Worm (Caenorhabditis elegans) whole organism, L4 larva: Measurements from ENCODE around the gene cyn-13.

Experiments used
- D1046.2 ChIP-seq: fragments of 200-800 bp; sonication (Bioruptor generic); IDR thresholded peaks from 2 replicates; pipeline ENCODE4 v1.3.6; 2022; ENCODE audit warnings: missing genetic modification characterization, missing compliant biosample characterization
- F10B5.3 ChIP-seq: sonication (generic microtip); optimal IDR thresholded peaks from 2 replicates; lab custom pipeline; 2016; ENCODE audit warnings: mild to moderate bottlenecking, missing genetic modification characterization, missing compliant biosample characterization
- R02D3.7 ChIP-seq: fragments of 150-350 bp; sonication (generic microtip); optimal IDR thresholded peaks from 3 replicates; lab custom pipeline; 2014; ENCODE audit warnings: missing biosample characterization, missing genetic modification characterization
- T26A8.4 ChIP-seq: fragments of 200-800 bp; sonication (Bioruptor generic); IDR thresholded peaks from 2 replicates; pipeline ENCODE4 v1.3.6; 2022; ENCODE audit warnings: missing genetic modification characterization, missing compliant biosample characterization
- aha-1 ChIP-seq: fragments of 150-350 bp; peaks from one replicate; lab custom pipeline; 2014; ENCODE audit warnings: missing biosample characterization, missing genetic modification characterization
- ama-1 ChIP-seq: fragments of 150-350 bp; optimal IDR thresholded peaks from 2 replicates; lab custom pipeline; 2014; ENCODE audit warnings: inconsistent platforms, mixed read lengths
- ceh-20 ChIP-seq: fragments of 200-800 bp; sonication (Bioruptor generic); IDR thresholded peaks from 2 replicates; pipeline ENCODE4 v1.3.6; 2022; ENCODE audit warnings: missing genetic modification reagents, missing genetic modification characterization, missing compliant biosample characterization
- cey-2 ChIP-seq: sonication (generic microtip); optimal IDR thresholded peaks from 3 replicates; lab custom pipeline; 2017; ENCODE audit warnings: missing genetic modification characterization, mild to moderate bottlenecking, missing compliant biosample characterization, antibody characterized with exemption, borderline replicate concordance; ENCODE audit not compliant: insufficient read depth
- dmd-8 ChIP-seq: fragments of 200-800 bp; sonication (Bioruptor generic); IDR thresholded peaks from 2 replicates; pipeline ENCODE4 v1.3.6; 2022; ENCODE audit warnings: missing genetic modification characterization, missing compliant biosample characterization
- dmd-9 ChIP-seq: fragments of 200-800 bp; sonication (Bioruptor generic); IDR thresholded peaks from 2 replicates; pipeline ENCODE4 v1.3.6; 2022; ENCODE audit warnings: missing genetic modification reagents, missing genetic modification characterization, missing compliant biosample characterization
- dpl-1 ChIP-seq: fragments of 150-350 bp; optimal IDR thresholded peaks from 2 replicates; lab custom pipeline; 2014; ENCODE audit warnings: missing biosample characterization, missing genetic modification reagents, missing genetic modification characterization
- hlh-11 ChIP-seq: fragments of 200-800 bp; sonication (Bioruptor generic); optimal IDR thresholded peaks from 2 replicates; lab custom pipeline; 2018; ENCODE audit warnings: mild to moderate bottlenecking, missing genetic modification characterization, missing compliant biosample characterization
- hmg-1.1 ChIP-seq: fragments of 200-800 bp; sonication (Bioruptor generic); IDR thresholded peaks from 2 replicates; pipeline ENCODE4 v1.3.6; 2022; ENCODE audit warnings: missing genetic modification reagents, missing genetic modification characterization, missing compliant biosample characterization
- lin-13 ChIP-seq: fragments of 150-350 bp; optimal IDR thresholded peaks from 2 replicates; lab custom pipeline; 2014; ENCODE audit warnings: missing biosample characterization, missing genetic modification reagents, missing genetic modification characterization
- madf-5 ChIP-seq, 2 experiments: fragments of 200-800 bp; sonication (Bioruptor generic); IDR thresholded peaks; 2 replicates each; pipeline ENCODE4 v1.3.6; 2022; ENCODE audit warnings: missing compliant biosample characterization in 2 of 2, missing genetic modification characterization in 2 of 2
- madf-9 ChIP-seq: fragments of 200-800 bp; sonication (Bioruptor generic); conservative IDR thresholded peaks from 2 replicates; pipeline ENCODE4 v1.3.6; 2022; ENCODE audit warnings: missing genetic modification reagents, missing genetic modification characterization, missing compliant biosample characterization
- mdl-1 ChIP-seq, 2 experiments: fragments of 150-350 bp in 1 of 2; sonication (generic microtip) in 1 of 2; optimal IDR thresholded peaks; 2 replicates each; lab custom pipeline; 2014 to 2017; ENCODE audit warnings: missing biosample characterization in 2 of 2, missing genetic modification characterization in 2 of 2
- mep-1 ChIP-seq: fragments of 150-350 bp; sonication (generic microtip); optimal IDR thresholded peaks from 3 replicates; lab custom pipeline; 2014; ENCODE audit warnings: missing biosample characterization, missing genetic modification characterization
- mes-2 ChIP-seq: sonication (generic microtip); optimal IDR thresholded peaks from 2 replicates; lab custom pipeline; 2016; ENCODE audit warnings: missing genotype, mild to moderate bottlenecking, missing genetic modification characterization, missing compliant biosample characterization; ENCODE audit not compliant: poor library complexity, severe bottlenecking
- mxl-2 ChIP-seq: fragments of 200-800 bp; sonication (Bioruptor generic); conservative IDR thresholded peaks from 2 replicates; pipeline ENCODE4 v1.3.6; 2022; ENCODE audit warnings: missing genetic modification reagents, missing genetic modification characterization, missing compliant biosample characterization
- nhr-10 ChIP-seq: fragments of 150-350 bp; optimal IDR thresholded peaks from 2 replicates; lab custom pipeline; 2014; ENCODE audit warnings: missing biosample characterization, missing genetic modification characterization
- nhr-102 ChIP-seq: sonication (generic microtip); optimal IDR thresholded peaks from 2 replicates; lab custom pipeline; 2016; ENCODE audit warnings: mild to moderate bottlenecking, missing genetic modification characterization, moderate library complexity, missing compliant biosample characterization
- set-16 ChIP-seq: fragments of 200-800 bp; sonication (Bioruptor generic); IDR thresholded peaks from 2 replicates; pipeline ENCODE4 v1.3.6; 2022; ENCODE audit warnings: missing genetic modification reagents, missing genetic modification characterization, missing compliant biosample characterization
- snpc-1.2 ChIP-seq: fragments of 200-800 bp; sonication (Bioruptor generic); IDR thresholded peaks from 2 replicates; pipeline ENCODE4 v1.3.6; 2022; ENCODE audit warnings: missing genetic modification reagents, missing genetic modification characterization, missing compliant biosample characterization
- tra-1 ChIP-seq: fragments of 200-800 bp; sonication (Bioruptor generic); IDR thresholded peaks from 2 replicates; pipeline ENCODE4 v1.3.6; 2022; ENCODE audit warnings: missing genetic modification reagents, missing genetic modification characterization, missing compliant biosample characterization
- unc-62 ChIP-seq, 3 experiments: fragments of 150-350 bp in 1 of 3; sonication (generic microtip); optimal IDR thresholded peaks in 2 of 3; peaks in 1 of 3; 1 replicate in 1 of 3; 2 replicates in 2 of 3; lab custom pipeline; 2014 to 2017; ENCODE audit warnings: missing biosample characterization in 3 of 3, missing genetic modification characterization in 3 of 3, missing genetic modification reagents in 3 of 3, missing genotype in 1 of 3
- vab-7 ChIP-seq: fragments of 200-800 bp; sonication (Bioruptor generic); IDR thresholded peaks from 2 replicates; pipeline ENCODE4 v1.3.6; 2022; ENCODE audit warnings: missing genetic modification reagents, missing genetic modification characterization, missing compliant biosample characterization
- zip-11 ChIP-seq: fragments of 200-800 bp; sonication (Bioruptor generic); IDR thresholded peaks from 2 replicates; pipeline ENCODE4 v1.3.6; 2022; ENCODE audit warnings: missing genetic modification characterization, missing compliant biosample characterization

The cyn-13 gene

ce11 chrIV:17127224-17127623, 10.8 kb upstream of the cyn-13 start:
- TF ChIP-seq snpc-1.2 (GFP tag; lab: Robert Waterston, UW) (peak; percentile 68), D1046.2 (GFP tag; lab: Robert Waterston, UW) (0 out of 2 replicates have a peak, but pooled peaks have one; percentile 16)

DNA sequence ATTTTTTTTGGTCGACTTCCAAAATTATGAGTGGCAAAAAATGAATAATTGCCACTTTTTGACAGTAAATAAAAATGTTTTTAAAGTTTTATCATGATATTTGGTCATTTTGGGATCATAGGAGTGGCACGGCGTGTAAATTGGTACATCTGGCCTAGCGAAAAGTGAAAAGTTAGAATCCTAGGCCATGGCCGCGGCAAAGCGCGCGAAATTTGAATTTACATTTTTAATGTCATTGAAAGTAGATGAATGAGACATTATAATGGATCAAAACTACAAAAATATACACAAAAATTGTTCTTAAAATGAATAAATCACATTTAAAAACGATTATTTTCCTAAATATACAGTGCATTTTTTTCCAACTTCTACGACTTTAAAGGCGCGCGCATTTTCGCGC, 10.1 kb upstream of the cyn-13 start:
- TF ChIP-seq mdl-1 (tag; optimal IDR thresholded peaks at IDR 0.05; lab: Kevin White, UChicago) (no peak), dpl-1 (GFP tag; lab: Kevin White, UChicago) (peak; percentile 21)

DNA sequence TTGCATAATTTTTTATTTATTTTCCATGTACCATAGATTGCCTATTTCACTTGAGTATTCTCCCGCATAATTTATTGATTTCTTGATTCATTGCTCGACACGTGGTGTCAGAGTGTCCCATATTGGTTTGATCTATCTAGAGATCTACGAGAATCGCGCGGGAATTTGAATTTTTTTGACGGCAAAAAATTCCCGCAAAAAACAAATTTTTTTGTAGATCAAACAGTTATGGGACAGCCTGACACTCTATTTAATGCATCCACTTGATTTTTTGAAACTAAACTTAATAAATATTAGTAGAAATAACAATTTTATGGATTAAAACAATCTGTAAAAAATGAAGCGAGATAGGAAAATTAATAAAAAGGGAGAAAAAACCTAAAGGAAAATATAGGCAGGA, 9.5 kb upstream of the cyn-13 start:
- TF ChIP-seq dmd-8 (GFP tag; lab: Robert Waterston, UW) (no peak), snpc-1.2 (GFP tag; lab: Robert Waterston, UW) (peak; percentile 41; the same call in 1 of the 2 replicates)

DNA sequence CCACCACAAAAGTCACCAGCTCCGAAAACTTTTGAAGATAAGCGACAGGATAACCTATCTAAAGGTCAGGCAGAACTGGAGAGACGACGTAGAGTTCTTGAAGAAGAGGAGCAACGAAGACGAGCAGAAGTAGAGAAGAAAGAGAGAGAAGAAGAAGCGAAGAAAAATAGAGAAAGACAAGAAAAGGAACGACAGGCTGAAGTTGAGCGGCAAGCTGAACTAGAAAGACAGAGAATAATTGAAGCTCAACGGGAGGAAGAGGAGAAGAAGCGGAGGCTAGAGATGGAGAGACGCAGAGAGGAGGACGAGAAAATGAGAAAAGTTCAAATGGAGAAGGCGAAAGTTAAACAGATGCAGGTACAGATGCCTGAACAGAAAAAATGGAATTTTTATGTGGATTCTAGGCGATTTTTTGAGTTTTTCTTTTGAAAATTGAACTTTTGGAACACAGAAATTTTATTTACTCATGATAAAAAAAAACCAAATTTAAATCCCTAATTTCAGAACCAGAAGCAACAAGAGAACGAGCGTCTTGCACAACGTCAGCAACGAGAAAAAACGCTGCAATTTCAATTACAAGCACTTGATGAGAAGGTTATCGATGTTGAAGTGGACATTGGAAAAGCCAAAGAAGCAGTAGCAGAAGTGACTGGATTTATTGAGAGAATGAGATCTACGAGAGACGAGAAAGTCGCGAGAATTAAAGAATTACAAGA, 4.8 kb upstream of the cyn-13 start:
- 0 out of 2 replicates have a peak, but pooled peaks have one; percentile 51 for TF ChIP-seq hmg-1.1 (GFP tag; lab: Robert Waterston, UW)
- TF ChIP-seq T26A8.4 (GFP tag; lab: Robert Waterston, UW): no peak
- peak in 1 of 2 experiments; percentile 94 for TF ChIP-seq unc-62 (GFP tag; optimal IDR thresholded peaks at IDR 0.05 in 1 of 2; lab: Kevin White, UChicago)
- TF ChIP-seq unc-62 (tag; optimal IDR thresholded peaks at IDR 0.05; lab: Kevin White, UChicago): no peak
- TF ChIP-seq ceh-20 (GFP tag; lab: Robert Waterston, UW): no peak
- TF ChIP-seq lin-13 (GFP tag; lab: Kevin White, UChicago): no peak
- no peak for TF ChIP-seq zip-11 (GFP tag; lab: Robert Waterston, UW)
- no peak for TF ChIP-seq mep-1
- no peak for TF ChIP-seq R02D3.7 (tag; lab: Kevin White, UChicago)
- TF ChIP-seq aha-1 (tag; lab: Kevin White, UChicago): no peak
- no peak for TF ChIP-seq dmd-9 (GFP tag; lab: Robert Waterston, UW)
- no peak for TF ChIP-seq dpl-1 (GFP tag; lab: Kevin White, UChicago)
- no peak for TF ChIP-seq nhr-10 (tag; lab: Kevin White, UChicago)

DNA sequence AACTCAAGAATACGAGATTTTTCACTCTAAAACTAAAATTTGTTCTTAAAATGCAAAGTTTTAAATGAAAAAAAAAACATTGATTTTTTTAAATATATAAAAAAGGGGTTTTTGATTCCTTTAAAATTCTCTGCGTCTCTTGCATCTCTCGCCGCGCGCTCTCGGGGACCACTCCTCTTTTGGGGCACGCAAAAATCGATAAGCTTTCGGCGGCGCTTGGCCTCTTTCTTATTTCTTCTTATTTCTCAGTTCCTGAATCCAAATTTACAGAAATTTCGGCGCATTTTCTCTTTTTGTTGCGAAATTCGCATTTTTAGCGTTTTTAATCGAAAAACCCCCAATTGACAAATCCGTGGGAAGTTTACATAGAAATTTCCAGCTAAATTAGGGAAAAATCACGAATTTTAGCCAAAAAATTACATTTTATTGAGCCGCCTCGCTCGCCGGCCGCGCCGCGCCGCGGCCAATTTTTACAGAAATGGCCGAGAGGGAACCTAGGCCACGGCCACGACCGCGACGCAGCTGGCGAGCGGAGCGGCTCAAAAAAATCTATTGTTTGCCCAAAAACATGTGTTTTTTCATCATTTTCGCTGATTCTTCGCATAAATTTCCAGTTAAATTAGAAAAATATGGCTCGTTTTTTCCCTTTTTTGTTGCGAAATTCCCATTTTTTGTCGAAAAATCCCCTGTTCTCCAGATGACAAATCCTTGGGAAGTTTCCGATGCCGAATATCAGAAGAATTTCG, 2.7 kb upstream of the cyn-13 start, which contains the start of gene itsn-1:
TSS of gene itsn-1 (plus strand) at position 696 of the 746 bp plus-strand sequence.
- TF ChIP-seq aha-1 (tag; lab: Kevin White, UChicago): peak; percentile 24
- TF ChIP-seq snpc-1.2 (GFP tag; lab: Robert Waterston, UW): peak; percentile 68
- TF ChIP-seq cey-2: no peak
- 0 out of 4 replicates have a peak, but pooled peaks of 1 of the 2 experiments have one; percentile 46 for TF ChIP-seq madf-5 (GFP tag; IDR thresholded peaks at IDR 0.05; lab: Robert Waterston, UW)
- no peak for TF ChIP-seq mep-1
- TF ChIP-seq dmd-9 (GFP tag; lab: Robert Waterston, UW): 0 out of 2 replicates have a peak, but pooled peaks have one; percentile 6
- no peak for TF ChIP-seq vab-7 (GFP tag; lab: Robert Waterston, UW)
- TF ChIP-seq madf-9: 0 out of 2 replicates have a peak, but pooled peaks have one; percentile 2
- TF ChIP-seq tra-1 (GFP tag; lab: Robert Waterston, UW): 0 out of 2 replicates have a peak, but pooled peaks have one; percentile 13
- TF ChIP-seq mes-2: peak; percentile 46
- no peak for TF ChIP-seq hlh-11 (tag; lab: Kevin White, UChicago)
- no peak for TF ChIP-seq nhr-102 (tag; lab: Kevin White, UChicago)
- peak; percentile 77 for TF ChIP-seq set-16 (GFP tag; lab: Robert Waterston, UW)
- no peak for TF ChIP-seq F10B5.3 (tag; lab: Kevin White, UChicago)
- TF ChIP-seq mxl-2 (GFP tag; lab: Robert Waterston, UW): no peak
- TF ChIP-seq ama-1: no peak
